Fruit fly (Drosophila melanogaster) Kc167 (cell line): Measurements from ENCODE around the gene Mgstl.

Experiments
- Myc ChIP-seq: fragments of >200 bp; optimal IDR thresholded peaks from 2 replicates; lab custom pipeline; 2017; ENCODE audit warnings: missing external identifiers
- Sin3A ChIP-seq: fragments of >200 bp; optimal IDR thresholded peaks from 2 replicates; lab custom pipeline; 2018; ENCODE audit warnings: missing external identifiers
- h ChIP-seq: fragments of >200 bp; optimal IDR thresholded peaks from 3 replicates; lab custom pipeline; 2018; ENCODE audit warnings: missing external identifiers
- insv ChIP-seq: fragments of >200 bp; optimal IDR thresholded peaks from 3 replicates; lab custom pipeline; 2018; ENCODE audit warnings: missing external identifiers
- psq ChIP-seq: fragments of >200 bp; optimal IDR thresholded peaks from 2 replicates; lab custom pipeline; 2017; ENCODE audit warnings: missing external identifiers
- ttk ChIP-seq: sonication (Bioruptor generic); optimal IDR thresholded peaks from 2 replicates; lab custom pipeline; 2017; ENCODE audit warnings: missing external identifiers

The Mgstl gene

dm6 chrX:21060579-21060978 is 18.7 kb downstream of the Mgstl start:
- TF ChIP-seq insv (lab: Kevin White, UChicago) (no peak), h (lab: Kevin White, UChicago) (no peak), ttk (lab: Kevin White, UChicago) (no peak), Sin3A (lab: Kevin White, UChicago) (no peak), Myc (lab: Kevin White, UChicago) (no peak), psq (no peak)

DNA sequence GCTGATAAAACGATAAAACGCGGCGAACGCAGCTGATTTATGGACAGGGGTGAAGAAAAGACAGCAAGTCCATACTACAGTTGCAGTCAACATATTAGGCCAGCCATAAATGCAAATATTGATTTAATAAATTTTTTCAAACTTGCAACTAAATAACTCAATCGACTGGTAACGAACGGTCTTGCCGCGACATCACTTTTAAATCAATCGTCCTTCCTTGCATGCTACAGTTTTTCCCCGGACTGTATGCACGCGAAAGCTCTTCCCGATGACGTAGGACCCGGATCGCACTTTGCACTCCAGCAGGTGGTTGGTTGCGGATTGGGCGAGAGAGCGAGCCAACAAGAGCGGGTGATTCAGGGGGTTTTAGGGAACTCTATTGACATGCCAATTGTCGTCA is 23.0 kb downstream of the Mgstl start:
- TF ChIP-seq Myc (lab: Kevin White, UChicago) (no peak), h (lab: Kevin White, UChicago) (no peak), ttk (lab: Kevin White, UChicago) (no peak), Sin3A (lab: Kevin White, UChicago) (no peak), psq (no peak), insv (lab: Kevin White, UChicago) (no peak)

dm6 chrX:21065775-21066174 is 23.9 kb downstream of the Mgstl start:
- TF ChIP-seq Sin3A (lab: Kevin White, UChicago) (no peak), h (lab: Kevin White, UChicago) (no peak), Myc (lab: Kevin White, UChicago) (no peak), insv (lab: Kevin White, UChicago) (no peak), ttk (lab: Kevin White, UChicago) (no peak), psq (no peak)

DNA sequence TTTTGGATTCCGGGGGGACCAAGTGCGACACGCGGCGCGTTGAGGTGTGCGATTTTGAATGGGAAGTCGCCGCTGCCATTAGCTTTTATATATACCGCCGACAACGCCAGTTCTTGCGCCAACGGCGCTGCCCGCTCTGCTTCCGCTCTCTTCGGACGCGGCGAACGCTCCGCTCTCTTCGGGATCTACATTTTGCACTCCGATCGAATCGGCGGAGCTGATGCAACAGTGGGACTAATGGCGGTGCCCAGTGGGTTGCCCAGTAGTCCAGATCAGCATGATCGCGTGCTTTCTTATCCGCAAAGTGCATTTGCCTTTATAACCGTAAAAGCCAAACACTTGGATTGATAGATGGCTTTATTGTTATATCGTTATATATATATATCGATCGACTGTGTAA is 25.5 kb downstream of the Mgstl start, which contains the start of gene CG32512:
CG32512 (minus strand) TSS at position 67 of the 400 bp plus-strand sequence.
- TF ChIP-seq ttk (lab: Kevin White, UChicago) (no peak), Myc (lab: Kevin White, UChicago) (no peak)

dm6 chrX:21067908-21068307 is 26.0 kb downstream of the Mgstl start:
- no peak for TF ChIP-seq h (lab: Kevin White, UChicago)
- TF ChIP-seq insv (lab: Kevin White, UChicago), result no peak
- no peak for TF ChIP-seq Sin3A (lab: Kevin White, UChicago)
- TF ChIP-seq Myc (lab: Kevin White, UChicago), result no peak
- no peak for TF ChIP-seq ttk (lab: Kevin White, UChicago)
- no peak for TF ChIP-seq psq

- TF ChIP-seq h (lab: Kevin White, UChicago), result no peak
- no peak for TF ChIP-seq psq
- TF ChIP-seq Myc (lab: Kevin White, UChicago), result no peak
- TF ChIP-seq Sin3A (lab: Kevin White, UChicago), result no peak
- no peak for TF ChIP-seq ttk (lab: Kevin White, UChicago)
- TF ChIP-seq insv (lab: Kevin White, UChicago), result no peak
These were observed 29.9 kb downstream of the Mgstl start for dm6 chrX:21071693-21072357.

- TF ChIP-seq ttk (lab: Kevin White, UChicago) (no peak), h (lab: Kevin White, UChicago) (no peak), psq (no peak), insv (lab: Kevin White, UChicago) (no peak), Myc (lab: Kevin White, UChicago) (no peak), Sin3A (lab: Kevin White, UChicago) (no peak)
These were observed 31.0 kb downstream of the Mgstl start for dm6 chrX:21072953-21073352.

- no peak for TF ChIP-seq insv (lab: Kevin White, UChicago)
- TF ChIP-seq psq, result no peak
- TF ChIP-seq Myc (lab: Kevin White, UChicago), result no peak
- TF ChIP-seq Sin3A (lab: Kevin White, UChicago), result no peak
These were observed 31.9 kb downstream of the Mgstl start for dm6 chrX:21073641-21074328.

- TF ChIP-seq insv (lab: Kevin White, UChicago) (no peak), ttk (lab: Kevin White, UChicago) (no peak), psq (no peak)
These were observed 32.4 kb downstream of the Mgstl start for dm6 chrX:21074329-21074708.

DNA sequence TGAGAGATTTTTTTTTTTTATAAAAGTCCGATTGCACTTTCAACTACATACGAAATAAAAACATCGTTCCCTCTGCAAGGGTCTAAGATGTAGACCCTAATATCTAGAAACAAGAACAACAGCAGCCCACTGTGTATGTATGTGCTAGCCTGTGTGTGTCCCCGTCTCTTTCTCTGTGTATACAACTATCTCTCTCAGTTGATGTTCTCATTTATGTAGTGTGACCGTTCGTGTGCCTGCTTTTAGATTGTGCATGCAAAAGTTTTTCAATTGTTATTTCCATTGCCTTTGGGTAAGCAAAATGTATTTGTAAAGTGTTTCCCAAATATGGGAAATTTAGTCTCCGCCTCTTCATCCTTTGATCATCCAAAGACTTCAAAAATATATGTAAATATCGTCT is 38.4 kb downstream of the Mgstl start:
- no peak for TF ChIP-seq Sin3A (lab: Kevin White, UChicago)
- TF ChIP-seq ttk (lab: Kevin White, UChicago), result no peak
- no peak for TF ChIP-seq insv (lab: Kevin White, UChicago)
- TF ChIP-seq psq, result no peak
- no peak for TF ChIP-seq Myc (lab: Kevin White, UChicago)
- TF ChIP-seq h (lab: Kevin White, UChicago), result no peak

DNA sequence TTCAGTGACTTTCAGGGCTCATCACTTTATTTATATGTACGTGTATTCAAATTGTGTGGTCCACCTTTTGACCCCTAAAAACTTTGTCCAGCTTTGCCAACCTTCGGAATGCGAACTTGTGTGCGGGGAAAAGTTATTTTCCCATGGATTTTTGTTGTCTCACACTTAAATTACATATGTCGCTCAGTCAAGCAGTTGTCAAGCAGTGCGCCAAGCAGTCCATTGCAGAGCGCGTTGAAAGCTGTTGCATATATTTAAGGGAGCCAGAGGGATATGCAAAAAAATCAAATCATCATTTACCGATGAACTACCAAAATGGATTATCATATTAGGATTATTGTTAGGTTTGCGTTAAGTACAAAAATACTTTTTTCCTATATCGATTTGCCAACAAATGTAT is 41.3 kb downstream of the Mgstl start:
- TF ChIP-seq psq, result no peak

- TF ChIP-seq psq (no peak), ttk (lab: Kevin White, UChicago) (no peak), h (lab: Kevin White, UChicago) (no peak), insv (lab: Kevin White, UChicago) (no peak), Sin3A (lab: Kevin White, UChicago) (no peak), Myc (lab: Kevin White, UChicago) (no peak)
These were observed 51.6 kb downstream of the Mgstl start, which contains the start of gene stg1 for dm6 chrX:21093544-21093943. TSS of gene stg1 (plus strand) at chrX:21093844.
